Fruit fly (Drosophila melanogaster) Kc167 (cell line): Measurements from ENCODE around the gene Charon.

Experiments used
- Myc ChIP-seq: fragments of >200 bp; optimal IDR thresholded peaks from 2 replicates; lab custom pipeline; 2017; ENCODE audit warnings: missing external identifiers
- Sin3A ChIP-seq: fragments of >200 bp; optimal IDR thresholded peaks from 2 replicates; lab custom pipeline; 2018; ENCODE audit warnings: missing external identifiers
- h ChIP-seq: fragments of >200 bp; optimal IDR thresholded peaks from 3 replicates; lab custom pipeline; 2018; ENCODE audit warnings: missing external identifiers
- insv ChIP-seq: fragments of >200 bp; optimal IDR thresholded peaks from 3 replicates; lab custom pipeline; 2018; ENCODE audit warnings: missing external identifiers
- psq ChIP-seq: fragments of >200 bp; optimal IDR thresholded peaks from 2 replicates; lab custom pipeline; 2017; ENCODE audit warnings: missing external identifiers
- ttk ChIP-seq: sonication (Bioruptor generic); optimal IDR thresholded peaks from 2 replicates; lab custom pipeline; 2017; ENCODE audit warnings: missing external identifiers

dm6 chr2L:1142730-1143281 is 29.8 kb downstream of the Charon start, which contains the start of gene MFS3:
- no peak for TF ChIP-seq psq (lab: Kevin White, UChicago)
- no peak for TF ChIP-seq Myc
- no peak for TF ChIP-seq h (lab: Kevin White, UChicago)
- TF ChIP-seq Sin3A (lab: Kevin White, UChicago) = no peak
- no peak for TF ChIP-seq ttk
- no peak for TF ChIP-seq insv (lab: Kevin White, UChicago)
